Fruit fly (Drosophila melanogaster) whole organism, embryonic: Measurements from ENCODE around the gene CG32625.
A peak's percentile ranks its signal among the peaks of the same experiment; 100 is the strongest.

Source experiments
- Abd-B ChIP-seq: fragments of 200-800 bp; sonication (Bioruptor generic); optimal IDR thresholded peaks from 2 replicates; lab custom pipeline; 2018; ENCODE audit warnings: missing biosample characterization, mild to moderate bottlenecking, missing genetic modification characterization, moderate library complexity
- Aef1 ChIP-seq: fragments of 200-800 bp; sonication (Bioruptor generic); IDR thresholded peaks from 3 replicates; pipeline ENCODE4 v1.3.6; 2022; ENCODE audit warnings: missing biosample characterization, missing genetic modification characterization
- Atf3 ChIP-seq: fragments of 200-800 bp; sonication (Bioruptor generic); optimal IDR thresholded peaks from 3 replicates; lab custom pipeline; 2016; ENCODE audit warnings: missing biosample characterization, missing genetic modification characterization
- B-H2 ChIP-seq: fragments of 200-800 bp; sonication (Bioruptor generic); optimal IDR thresholded peaks from 2 replicates; lab custom pipeline; 2018; ENCODE audit warnings: missing biosample characterization, mild to moderate bottlenecking, missing genetic modification characterization
- CG10565 ChIP-seq: fragments of 200-800 bp; sonication (Bioruptor generic); optimal IDR thresholded peaks from 3 replicates; lab custom pipeline; 2016; ENCODE audit warnings: missing biosample characterization, mild to moderate bottlenecking, missing genetic modification characterization
- CG11456 ChIP-seq: fragments of 200-800 bp; sonication (Bioruptor generic); IDR thresholded peaks from 3 replicates; pipeline ENCODE4 v1.3.6; 2022; ENCODE audit warnings: missing biosample characterization, missing genetic modification characterization
- CG11504 ChIP-seq: fragments of 200-800 bp; sonication (Bioruptor generic); optimal IDR thresholded peaks from 3 replicates; lab custom pipeline; 2019; ENCODE audit warnings: missing biosample characterization, mild to moderate bottlenecking, missing genetic modification characterization, moderate library complexity
- CG12942 ChIP-seq: fragments of 200-800 bp; sonication (Bioruptor generic); optimal IDR thresholded peaks from 3 replicates; lab custom pipeline; 2016; ENCODE audit warnings: missing biosample characterization, missing genetic modification characterization
- CG13123 ChIP-seq: fragments of 200-800 bp; sonication (Bioruptor generic); optimal IDR thresholded peaks from 2 replicates; lab custom pipeline; 2016; ENCODE audit warnings: missing biosample characterization, missing genetic modification characterization
- CG14050 ChIP-seq: fragments of 200-800 bp; sonication (Bioruptor generic); IDR thresholded peaks from 3 replicates; pipeline ENCODE4 v1.3.6; 2022; ENCODE audit warnings: missing biosample characterization, missing genetic modification characterization
- CG15696 ChIP-seq: fragments of 200-800 bp; sonication (Bioruptor generic); optimal IDR thresholded peaks from 2 replicates; lab custom pipeline; 2019; ENCODE audit warnings: missing biosample characterization, mild to moderate bottlenecking, missing genetic modification characterization, moderate library complexity
- CG17612 ChIP-seq: fragments of 200-800 bp; sonication (Bioruptor generic); IDR thresholded peaks from 2 replicates; pipeline ENCODE4 v1.3.6; 2022; ENCODE audit warnings: missing biosample characterization, missing genetic modification characterization
- CG2889 ChIP-seq: fragments of 200-800 bp; sonication (Bioruptor generic); IDR thresholded peaks from 3 replicates; pipeline ENCODE4 v1.3.6; 2022; ENCODE audit warnings: missing biosample characterization, missing genetic modification characterization
- CG4424 ChIP-seq: fragments of 200-800 bp; sonication (Bioruptor generic); optimal IDR thresholded peaks from 3 replicates; lab custom pipeline; 2016; ENCODE audit warnings: missing biosample characterization, missing genetic modification characterization
- CG7745 ChIP-seq: fragments of 200-800 bp; sonication (Bioruptor generic); optimal IDR thresholded peaks from 2 replicates; lab custom pipeline; 2018; ENCODE audit warnings: missing biosample characterization, mild to moderate bottlenecking, missing genetic modification characterization, moderate library complexity
- CG8089 ChIP-seq: fragments of 200-800 bp; sonication (Bioruptor generic); optimal IDR thresholded peaks from 3 replicates; lab custom pipeline; 2016; ENCODE audit warnings: missing biosample characterization, missing genetic modification characterization
- CG8359 ChIP-seq: fragments of 200-800 bp; sonication (Bioruptor generic); optimal IDR thresholded peaks from 2 replicates; lab custom pipeline; 2017; ENCODE audit warnings: missing biosample characterization, mild to moderate bottlenecking, missing genetic modification characterization, borderline replicate concordance
- CG9609 ChIP-seq: fragments of 200-800 bp; sonication (Bioruptor generic); optimal IDR thresholded peaks from 3 replicates; lab custom pipeline; 2016; ENCODE audit warnings: missing biosample characterization, missing genetic modification characterization
- CrebB ChIP-seq: fragments of 200-800 bp; sonication (Bioruptor generic); optimal IDR thresholded peaks from 3 replicates; lab custom pipeline; 2018; ENCODE audit warnings: missing biosample characterization, mild to moderate bottlenecking, missing genetic modification characterization
- Doc2 ChIP-seq: fragments of 200-800 bp; sonication (Bioruptor generic); IDR thresholded peaks from 2 replicates; pipeline ENCODE4 v1.3.6; 2022; ENCODE audit warnings: missing biosample characterization, missing genetic modification characterization
- Eip74EF ChIP-seq, 2 experiments: fragments of 200-800 bp in 1 of 2; fragments of >200 bp in 1 of 2; sonication (Bioruptor generic) in 1 of 2; optimal IDR thresholded peaks; 2 replicates each; lab custom pipeline; 2017 to 2019; ENCODE audit warnings: missing biosample characterization in 2 of 2, missing genetic modification characterization in 2 of 2, mild to moderate bottlenecking in 1 of 2, moderate library complexity in 1 of 2
- HHEX ChIP-seq: fragments of 200-800 bp; sonication (Bioruptor generic); optimal IDR thresholded peaks from 3 replicates; lab custom pipeline; 2017; ENCODE audit warnings: missing biosample characterization, mild to moderate bottlenecking, missing genetic modification characterization, missing genetic modification reagents
- Hey ChIP-seq: fragments of 200-800 bp; sonication (Bioruptor generic); optimal IDR thresholded peaks from 3 replicates; lab custom pipeline; 2018; ENCODE audit warnings: missing biosample characterization, mild to moderate bottlenecking, missing genetic modification characterization
- Jarid2 ChIP-seq: fragments of 200-800 bp; sonication (Bioruptor generic); optimal IDR thresholded peaks from 3 replicates; lab custom pipeline; 2017; ENCODE audit warnings: mild to moderate bottlenecking, missing biosample characterization, missing genetic modification reagents, missing genetic modification characterization
- MBD-R2 ChIP-seq: fragments of 200-800 bp; sonication (Bioruptor generic); IDR thresholded peaks from 2 replicates; pipeline ENCODE4 v1.3.6; 2022; ENCODE audit warnings: missing biosample characterization, missing genetic modification characterization
- Mad ChIP-seq: fragments of 200-800 bp; sonication (Bioruptor generic); optimal IDR thresholded peaks from 2 replicates; lab custom pipeline; 2016; ENCODE audit warnings: missing biosample characterization, missing genetic modification characterization
- Med ChIP-seq: fragments of 200-800 bp; sonication (Bioruptor generic); peaks from one replicate; lab custom pipeline; 2016; ENCODE audit warnings: missing biosample characterization, missing genetic modification characterization, mild to moderate bottlenecking, inconsistent platforms, moderate library complexity
- NC2β ChIP-seq: fragments of 200-800 bp; sonication (Bioruptor generic); optimal IDR thresholded peaks from 2 replicates; lab custom pipeline; 2016; ENCODE audit warnings: missing biosample characterization, missing genetic modification characterization
- NfI ChIP-seq: fragments of 200-800 bp; sonication (Bioruptor generic); optimal IDR thresholded peaks from 3 replicates; lab custom pipeline; 2018; ENCODE audit warnings: missing biosample characterization, mild to moderate bottlenecking, missing genetic modification characterization, moderate library complexity
- Side ChIP-seq: fragments of 200-800 bp; sonication (Bioruptor generic); optimal IDR thresholded peaks from 2 replicates; lab custom pipeline; 2016; ENCODE audit warnings: missing biosample characterization, missing genetic modification characterization
- Six4 ChIP-seq: fragments of 200-800 bp; sonication (Bioruptor generic); optimal IDR thresholded peaks from 2 replicates; lab custom pipeline; 2016; ENCODE audit warnings: missing biosample characterization, missing genetic modification characterization
- Usf ChIP-seq: fragments of 200-800 bp; sonication (Bioruptor generic); optimal IDR thresholded peaks from 2 replicates; lab custom pipeline; 2017; ENCODE audit warnings: missing genotype, missing biosample characterization, missing genetic modification characterization
- bbx ChIP-seq: fragments of 200-800 bp; sonication (Bioruptor generic); IDR thresholded peaks from 2 replicates; pipeline ENCODE4 v1.3.6; 2022; ENCODE audit warnings: missing biosample characterization, missing genetic modification characterization; ENCODE audit not compliant: partially characterized antibody
- bowl ChIP-seq: fragments of 200-800 bp; sonication (Bioruptor generic); IDR thresholded peaks from 2 replicates; pipeline ENCODE4 v1.3.6; 2022; ENCODE audit warnings: missing biosample characterization, missing genetic modification characterization
- cad ChIP-seq: fragments of >200 bp; optimal IDR thresholded peaks from 2 replicates; lab custom pipeline; 2017; ENCODE audit warnings: missing biosample characterization, missing genetic modification characterization
- corto ChIP-seq: fragments of 200-800 bp; sonication (Bioruptor generic); optimal IDR thresholded peaks from 2 replicates; lab custom pipeline; 2016; ENCODE audit warnings: missing biosample characterization, mild to moderate bottlenecking, missing genetic modification characterization, moderate library complexity
- crc ChIP-seq: fragments of 200-800 bp; sonication (Bioruptor generic); optimal IDR thresholded peaks from 2 replicates; lab custom pipeline; 2016; ENCODE audit warnings: missing biosample characterization, missing genetic modification characterization
- gcm ChIP-seq: fragments of 200-800 bp; sonication (Bioruptor generic); optimal IDR thresholded peaks from 2 replicates; lab custom pipeline; 2019; ENCODE audit warnings: missing biosample characterization, mild to moderate bottlenecking, missing genetic modification characterization, moderate library complexity
- gro ChIP-seq: fragments of 200-800 bp; sonication (Bioruptor generic); optimal IDR thresholded peaks from 2 replicates; lab custom pipeline; 2016; ENCODE audit warnings: missing biosample characterization, missing genetic modification characterization
- ham ChIP-seq: fragments of 200-800 bp; sonication (Bioruptor generic); IDR thresholded peaks from 2 replicates; pipeline ENCODE4 v1.3.6; 2022; ENCODE audit warnings: missing biosample characterization, missing genetic modification characterization
- kah ChIP-seq: fragments of 200-800 bp; sonication (Bioruptor generic); optimal IDR thresholded peaks from 2 replicates; lab custom pipeline; 2018; ENCODE audit warnings: missing biosample characterization, mild to moderate bottlenecking, missing genetic modification characterization
- mld ChIP-seq: fragments of 200-800 bp; sonication (Bioruptor generic); IDR thresholded peaks from 3 replicates; pipeline ENCODE4 v1.3.6; 2022; ENCODE audit warnings: missing biosample characterization, missing genetic modification characterization; ENCODE audit not compliant: partially characterized antibody
- nau ChIP-seq: fragments of 200-800 bp; sonication (Bioruptor generic); optimal IDR thresholded peaks from 3 replicates; lab custom pipeline; 2017; ENCODE audit warnings: missing biosample characterization, mild to moderate bottlenecking, missing genetic modification characterization, missing genetic modification reagents
- nerfin-1 ChIP-seq: fragments of 200-800 bp; sonication (Bioruptor generic); optimal IDR thresholded peaks from 3 replicates; lab custom pipeline; 2019; ENCODE audit warnings: missing biosample characterization, mild to moderate bottlenecking, missing genetic modification characterization, moderate library complexity
- odd ChIP-seq: fragments of 200-800 bp; sonication (Bioruptor generic); optimal IDR thresholded peaks from 2 replicates; lab custom pipeline; 2017; ENCODE audit warnings: missing biosample characterization, mild to moderate bottlenecking, missing genetic modification characterization
- pfk ChIP-seq: fragments of 200-800 bp; sonication (Bioruptor generic); optimal IDR thresholded peaks from 2 replicates; lab custom pipeline; 2018; ENCODE audit warnings: missing biosample characterization, mild to moderate bottlenecking, missing genetic modification characterization, moderate library complexity
- ranshi ChIP-seq: fragments of 200-800 bp; sonication (Bioruptor generic); IDR thresholded peaks from 2 replicates; pipeline ENCODE4 v1.3.6; 2022; ENCODE audit warnings: missing biosample characterization, missing genetic modification characterization
- repo ChIP-seq: fragments of 200-800 bp; sonication (Bioruptor generic); optimal IDR thresholded peaks from 2 replicates; lab custom pipeline; 2016; ENCODE audit warnings: missing biosample characterization, missing genetic modification characterization
- sqz ChIP-seq: fragments of 200-800 bp; sonication (Bioruptor generic); optimal IDR thresholded peaks from 3 replicates; lab custom pipeline; 2018; ENCODE audit warnings: missing biosample characterization, mild to moderate bottlenecking, missing genetic modification characterization
- twi ChIP-seq: fragments of 200-800 bp; optimal IDR thresholded peaks from 2 replicates; lab custom pipeline; 2019; ENCODE audit warnings: missing biosample characterization, mild to moderate bottlenecking, missing genetic modification characterization, moderate library complexity

The CG32625 gene

dm6 chrX:13740062-13740461 is 16.6 kb downstream of the CG32625 start (continued):
- no peak for TF ChIP-seq CG10565
- TF ChIP-seq repo (GFP tag; lab: Kevin White, UChicago), result peak; percentile 69
- TF ChIP-seq CrebB, result peak; percentile 62
- TF ChIP-seq Atf3 (GFP tag; lab: Kevin White, UChicago), result peak; percentile 58
- TF ChIP-seq CG12942 (GFP tag; lab: Kevin White, UChicago), result peak; percentile 61
- peak; percentile 26 for TF ChIP-seq twi (tag; lab: Kevin White, UChicago)
- TF ChIP-seq nerfin-1 (tag; lab: Kevin White, UChicago), result peak; percentile 33
- peak; percentile 58; the same call in 1 of the 2 replicates for TF ChIP-seq CG17612 (GFP tag; lab: Robert Waterston, UW)
- TF ChIP-seq Jarid2 (GFP tag; lab: Kevin White, UChicago), result peak; percentile 36
- TF ChIP-seq Aef1, result peak; percentile 62
- no peak for TF ChIP-seq CG7745
- TF ChIP-seq sqz (GFP tag; lab: Kevin White, UChicago), result no peak
- peak; percentile 80 for TF ChIP-seq CG11504
- peak; percentile 65 for TF ChIP-seq Usf (GFP tag; lab: Kevin White, UChicago)
- peak; percentile 56 for TF ChIP-seq kah (GFP tag; lab: Kevin White, UChicago)
- peak; percentile 70; the same call in 2 of the 3 replicates for TF ChIP-seq CG14050 (GFP tag; lab: Robert Waterston, UW)
- TF ChIP-seq B-H2, result peak; percentile 88
- peak; percentile 60 for TF ChIP-seq Hey (tag; lab: Kevin White, UChicago)
- TF ChIP-seq ham (GFP tag; lab: Robert Waterston, UW), result no peak
- no peak for TF ChIP-seq cad (GFP tag; lab: Kevin White, UChicago)
- no peak; the same call in 1 of the 2 replicates for TF ChIP-seq bbx (GFP tag; lab: Robert Waterston, UW)
- TF ChIP-seq CG8359, result peak; percentile 29
- peak in 1 of 2 experiments; percentile 12 for TF ChIP-seq Eip74EF (GFP tag; optimal IDR thresholded peaks at IDR 0.05; lab: Kevin White, UChicago)
- TF ChIP-seq Mad, result peak; percentile 82
- no peak for TF ChIP-seq Doc2 (GFP tag; lab: Robert Waterston, UW)
- peak; percentile 70 for TF ChIP-seq odd (GFP tag; lab: Kevin White, UChicago)
- TF ChIP-seq HHEX, result peak; percentile 80
- TF ChIP-seq gro, result no peak
- peak; percentile 38 for TF ChIP-seq pfk (GFP tag; lab: Kevin White, UChicago)
- TF ChIP-seq CG15696, result peak; percentile 57
- peak; percentile 63 for TF ChIP-seq Six4 (GFP tag; lab: Kevin White, UChicago)
- peak; percentile 22 for TF ChIP-seq Abd-B (GFP tag; lab: Kevin White, UChicago)
- TF ChIP-seq ranshi (GFP tag; lab: Robert Waterston, UW), result peak; percentile 79
- TF ChIP-seq CG9609 (GFP tag; lab: Kevin White, UChicago), result peak; percentile 76
- TF ChIP-seq Med (GFP tag; lab: Kevin White, UChicago), result peak; percentile 97
- peak; percentile 71; the same call in 1 of the 3 replicates for TF ChIP-seq CG2889 (GFP tag; lab: Robert Waterston, UW)
- TF ChIP-seq gcm (GFP tag; lab: Kevin White, UChicago), result peak; percentile 47
- TF ChIP-seq CG13123 (GFP tag; lab: Kevin White, UChicago), result peak; percentile 21
- TF ChIP-seq mld (GFP tag; lab: Robert Waterston, UW), result no peak
- no peak for TF ChIP-seq corto (GFP tag; lab: Kevin White, UChicago)
- peak; percentile 74 for TF ChIP-seq bowl
- TF ChIP-seq nau (GFP tag; lab: Kevin White, UChicago), result peak; percentile 31
- TF ChIP-seq crc, result peak; percentile 5
- peak; percentile 95 for TF ChIP-seq CG11456 (GFP tag; lab: Robert Waterston, UW)
- peak; percentile 59; the same call in 1 of the 2 replicates for TF ChIP-seq MBD-R2
- TF ChIP-seq NC2β (GFP tag; lab: Kevin White, UChicago), result no peak
- TF ChIP-seq CG8089, result peak; percentile 58
- peak; percentile 80 for TF ChIP-seq Side
- peak; percentile 84 for TF ChIP-seq NfI (GFP tag; lab: Kevin White, UChicago)
- TF ChIP-seq CG4424 (GFP tag; lab: Kevin White, UChicago), result peak; percentile 58
